Worm (Caenorhabditis elegans): ENCODE results near the gene srg-37.

DNA sequence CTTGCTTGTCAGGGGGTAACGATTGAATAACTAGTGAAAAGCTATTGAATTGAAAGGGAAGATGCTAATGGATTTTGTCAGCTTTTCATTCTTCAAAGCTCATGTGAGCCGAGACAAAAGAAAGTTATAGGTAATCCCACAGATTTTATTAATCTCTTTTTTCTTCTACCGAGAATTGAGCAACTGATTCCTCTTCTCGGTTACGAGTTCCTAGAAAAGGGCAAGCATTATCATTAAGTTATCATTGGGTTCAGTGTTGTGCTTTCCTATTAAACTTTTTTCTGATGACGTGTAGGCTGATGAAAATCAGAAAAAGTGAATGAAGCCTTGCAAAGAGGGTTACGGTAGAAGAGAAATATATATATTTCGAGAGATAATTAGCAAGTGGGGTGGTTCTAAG is 49.2 kb downstream of the srg-37 start:
- TF ChIP-seq him-1 (tag; optimal IDR thresholded peaks at IDR 0.05) (no peak), W03F9.2 (tag; optimal IDR thresholded peaks at IDR 0.05) (no peak), dao-5 (tag; optimal IDR thresholded peaks at IDR 0.05) (no peak)

Data from whole organism, L4/young adult.